Worm (Caenorhabditis elegans) whole organism, L4 larva: ENCODE data around the gene snu-13.

Experiments used
- F10B5.3 ChIP-seq: sonication (generic microtip); optimal IDR thresholded peaks from 2 replicates; lab custom pipeline; 2016; ENCODE audit warnings: mild to moderate bottlenecking, missing genetic modification characterization, missing compliant biosample characterization
- T20F7.1 ChIP-seq: fragments of 200-800 bp; sonication (Bioruptor generic); optimal IDR thresholded peaks from 2 replicates; lab custom pipeline; 2018; ENCODE audit warnings: mild to moderate bottlenecking, missing genetic modification characterization, missing compliant biosample characterization
- Y105C5A.15 ChIP-seq: fragments of 200-800 bp; sonication (Bioruptor generic); IDR thresholded peaks from 2 replicates; pipeline ENCODE4 v1.3.6; 2022; ENCODE audit warnings: missing genetic modification characterization, missing compliant biosample characterization
- aha-1 ChIP-seq: fragments of 150-350 bp; peaks from one replicate; lab custom pipeline; 2014; ENCODE audit warnings: missing biosample characterization, missing genetic modification characterization
- ceh-28 ChIP-seq: fragments of 150-350 bp; optimal IDR thresholded peaks from 2 replicates; lab custom pipeline; 2014; ENCODE audit warnings: missing biosample characterization, missing genetic modification reagents, missing genetic modification characterization
- cey-2 ChIP-seq: sonication (generic microtip); optimal IDR thresholded peaks from 3 replicates; lab custom pipeline; 2017; ENCODE audit warnings: missing genetic modification characterization, mild to moderate bottlenecking, missing compliant biosample characterization, antibody characterized with exemption, borderline replicate concordance; ENCODE audit not compliant: insufficient read depth
- ctbp-1 ChIP-seq: fragments of 200-800 bp; sonication (Bioruptor generic); IDR thresholded peaks from 2 replicates; pipeline ENCODE4 v1.3.6; 2022; ENCODE audit warnings: missing genetic modification reagents, missing genetic modification characterization, missing compliant biosample characterization
- daf-12 ChIP-seq: fragments of 150-350 bp; optimal IDR thresholded peaks from 2 replicates; lab custom pipeline; 2014; ENCODE audit warnings: missing biosample characterization, missing genetic modification reagents, missing genetic modification characterization
- daf-16 ChIP-seq, 3 experiments: sonication (generic microtip); optimal IDR thresholded peaks; 2 replicates each; lab custom pipeline; 2016 to 2017; ENCODE audit warnings: missing genetic modification characterization in 3 of 3, missing genetic modification reagents in 3 of 3, mild to moderate bottlenecking in 2 of 3, missing compliant biosample characterization in 2 of 3, missing biosample characterization in 1 of 3, moderate library complexity in 1 of 3
- daf-8 ChIP-seq: fragments of 200-800 bp; sonication (Bioruptor generic); IDR thresholded peaks from 2 replicates; pipeline ENCODE4 v1.3.6; 2022; ENCODE audit warnings: missing genetic modification characterization, missing compliant biosample characterization
- dmd-6 ChIP-seq: fragments of 200-800 bp; sonication (Bioruptor generic); IDR thresholded peaks from 2 replicates; pipeline ENCODE4 v1.3.6; 2022; ENCODE audit warnings: missing genetic modification reagents, missing genetic modification characterization, missing compliant biosample characterization
- dve-1 ChIP-seq: sonication (generic microtip); optimal IDR thresholded peaks from 2 replicates; lab custom pipeline; 2017; ENCODE audit warnings: antibody characterized with exemption, mild to moderate bottlenecking, missing genetic modification characterization, missing compliant biosample characterization; ENCODE audit not compliant: insufficient read depth
- fkh-10 ChIP-seq: fragments of 150-350 bp; optimal IDR thresholded peaks from 2 replicates; lab custom pipeline; 2014; ENCODE audit warnings: missing biosample characterization, missing genetic modification reagents, missing genetic modification characterization
- fos-1 ChIP-seq: fragments of 150-350 bp; optimal IDR thresholded peaks from 2 replicates; lab custom pipeline; 2014; ENCODE audit warnings: missing biosample characterization, missing genetic modification characterization
- gei-8 ChIP-seq: fragments of 200-800 bp; sonication (Bioruptor generic); optimal IDR thresholded peaks from 2 replicates; lab custom pipeline; 2018; ENCODE audit warnings: mild to moderate bottlenecking, missing genetic modification characterization, missing compliant biosample characterization
- hlh-30 ChIP-seq: sonication (generic microtip); optimal IDR thresholded peaks from 2 replicates; lab custom pipeline; 2017; ENCODE audit warnings: antibody characterized with exemption, mild to moderate bottlenecking, missing genetic modification characterization, missing compliant biosample characterization; ENCODE audit not compliant: insufficient read depth
- lin-15B ChIP-seq: fragments of 150-350 bp; sonication (generic microtip); optimal IDR thresholded peaks from 3 replicates; lab custom pipeline; 2014; ENCODE audit warnings: missing biosample characterization, missing genetic modification characterization
- lin-29 ChIP-seq: fragments of 200-800 bp; sonication (Bioruptor generic); IDR thresholded peaks from 2 replicates; pipeline ENCODE4 v1.3.6; 2022; ENCODE audit warnings: missing genetic modification reagents, missing genetic modification characterization, missing compliant biosample characterization
- lin-38 ChIP-seq: fragments of 200-800 bp; sonication (Bioruptor generic); IDR thresholded peaks from 2 replicates; pipeline ENCODE4 v1.3.6; 2022; ENCODE audit warnings: missing genetic modification reagents, missing genetic modification characterization, missing compliant biosample characterization
- lir-3 ChIP-seq: sonication (generic microtip); optimal IDR thresholded peaks from 2 replicates; lab custom pipeline; 2016; ENCODE audit warnings: mild to moderate bottlenecking, missing genetic modification characterization, missing compliant biosample characterization
- madf-5 ChIP-seq, 2 experiments: fragments of 200-800 bp; sonication (Bioruptor generic); IDR thresholded peaks; 2 replicates each; pipeline ENCODE4 v1.3.6; 2022; ENCODE audit warnings: missing compliant biosample characterization in 2 of 2, missing genetic modification characterization in 2 of 2
- mdl-1 ChIP-seq, 2 experiments: fragments of 150-350 bp in 1 of 2; sonication (generic microtip) in 1 of 2; optimal IDR thresholded peaks; 2 replicates each; lab custom pipeline; 2014 to 2017; ENCODE audit warnings: missing biosample characterization in 2 of 2, missing genetic modification characterization in 2 of 2
- mdt-29 ChIP-seq: fragments of 200-800 bp; sonication (Bioruptor generic); IDR thresholded peaks from 2 replicates; pipeline ENCODE4 v1.3.6; 2022; ENCODE audit warnings: missing genetic modification reagents, missing genetic modification characterization, missing compliant biosample characterization
- nhr-10 ChIP-seq: fragments of 150-350 bp; optimal IDR thresholded peaks from 2 replicates; lab custom pipeline; 2014; ENCODE audit warnings: missing biosample characterization, missing genetic modification characterization
- nhr-25 ChIP-seq: sonication (generic microtip); optimal IDR thresholded peaks from 2 replicates; lab custom pipeline; 2017; ENCODE audit warnings: missing genetic modification characterization, mild to moderate bottlenecking, missing compliant biosample characterization, antibody characterized with exemption, moderate library complexity, borderline replicate concordance; ENCODE audit not compliant: insufficient read depth
- nhr-42 ChIP-seq: fragments of 200-800 bp; sonication (Bioruptor generic); IDR thresholded peaks from 2 replicates; pipeline ENCODE4 v1.3.6; 2022; ENCODE audit warnings: missing genetic modification characterization, missing compliant biosample characterization
- pqm-1 ChIP-seq: sonication (generic microtip); optimal IDR thresholded peaks from 2 replicates; lab custom pipeline; 2017; ENCODE audit warnings: missing biosample characterization, missing genetic modification characterization
- set-16 ChIP-seq: fragments of 200-800 bp; sonication (Bioruptor generic); IDR thresholded peaks from 2 replicates; pipeline ENCODE4 v1.3.6; 2022; ENCODE audit warnings: missing genetic modification reagents, missing genetic modification characterization, missing compliant biosample characterization
- snpc-4 ChIP-seq: fragments of 150-350 bp; optimal IDR thresholded peaks from 2 replicates; lab custom pipeline; 2014; ENCODE audit warnings: missing biosample characterization, missing genetic modification characterization
- spr-1 ChIP-seq: sonication (generic microtip); optimal IDR thresholded peaks from 2 replicates; lab custom pipeline; 2016; ENCODE audit warnings: mild to moderate bottlenecking, missing genetic modification characterization, missing compliant biosample characterization
- tag-97 ChIP-seq: fragments of 200-800 bp; sonication (Bioruptor generic); IDR thresholded peaks from 2 replicates; pipeline ENCODE4 v1.3.6; 2022; ENCODE audit warnings: missing genetic modification characterization, missing compliant biosample characterization
- tra-1 ChIP-seq: fragments of 200-800 bp; sonication (Bioruptor generic); IDR thresholded peaks from 2 replicates; pipeline ENCODE4 v1.3.6; 2022; ENCODE audit warnings: missing genetic modification reagents, missing genetic modification characterization, missing compliant biosample characterization
- unc-62 ChIP-seq, 3 experiments: fragments of 150-350 bp in 1 of 3; sonication (generic microtip); optimal IDR thresholded peaks in 2 of 3; peaks in 1 of 3; 1 replicate in 1 of 3; 2 replicates in 2 of 3; lab custom pipeline; 2014 to 2017; ENCODE audit warnings: missing biosample characterization in 3 of 3, missing genetic modification characterization in 3 of 3, missing genetic modification reagents in 3 of 3, missing genotype in 1 of 3
- zfp-2 ChIP-seq: sonication (generic microtip); optimal IDR thresholded peaks from 2 replicates; lab custom pipeline; 2016; ENCODE audit warnings: mild to moderate bottlenecking, missing genetic modification characterization, missing compliant biosample characterization
- ztf-7 ChIP-seq: fragments of 150-350 bp; optimal IDR thresholded peaks from 2 replicates; lab custom pipeline; 2014; ENCODE audit warnings: missing biosample characterization, missing genetic modification characterization

The snu-13 gene

DNA sequence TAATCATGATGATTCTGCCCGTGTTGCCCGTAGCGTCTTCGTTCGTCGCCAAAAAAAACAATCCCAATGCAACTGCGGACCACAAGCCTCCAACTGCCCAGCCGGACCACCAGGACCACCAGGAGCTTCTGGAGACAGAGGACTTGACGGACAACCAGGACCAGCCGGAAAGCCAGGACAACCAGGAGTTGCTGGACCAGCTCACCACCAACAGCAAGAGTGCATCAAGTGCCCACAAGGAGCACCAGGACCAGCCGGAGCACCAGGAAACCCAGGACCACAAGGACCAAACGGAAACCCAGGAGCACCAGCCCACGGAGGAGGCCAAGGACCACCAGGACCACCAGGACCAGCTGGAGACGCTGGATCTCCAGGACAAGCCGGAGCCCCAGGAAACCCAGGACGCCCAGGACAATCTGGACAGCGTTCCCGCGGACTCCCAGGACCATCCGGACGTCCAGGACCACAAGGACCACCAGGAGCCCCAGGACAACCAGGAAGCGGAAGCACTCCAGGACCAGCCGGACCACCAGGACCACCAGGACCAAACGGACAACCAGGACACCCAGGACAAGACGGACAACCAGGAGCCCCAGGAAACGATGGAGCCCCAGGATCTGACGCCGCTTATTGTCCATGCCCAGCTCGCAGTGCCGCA lies 49.1 kb upstream of the snu-13 start (continued):
- TF ChIP-seq lir-3 (no peak), mdt-29 (no peak), cey-2 (tag; lab: Kevin White, UChicago) (no peak), Y105C5A.15 (GFP tag; lab: Robert Waterston, UW) (no peak), tra-1 (GFP tag; lab: Robert Waterston, UW) (0 out of 2 replicates have a peak, but pooled peaks have one; percentile 5), snpc-4 (tag; lab: Kevin White, UChicago) (no peak), mdl-1 (tag; optimal IDR thresholded peaks at IDR 0.05; lab: Kevin White, UChicago) (no peak), fos-1 (tag; lab: Kevin White, UChicago) (no peak), T20F7.1 (GFP tag; lab: Kevin White, UChicago) (no peak), lin-29 (GFP tag; lab: Robert Waterston, UW) (no peak), gei-8 (GFP tag; lab: Kevin White, UChicago) (no peak), ztf-7 (tag; lab: Kevin White, UChicago) (no peak), ceh-28 (tag; lab: Kevin White, UChicago) (no peak), daf-16 (GFP tag; optimal IDR thresholded peaks at IDR 0.05; lab: Kevin White, UChicago) (no peak), daf-16 (tag; optimal IDR thresholded peaks at IDR 0.05; lab: Kevin White, UChicago) (no peak), lin-38 (GFP tag; lab: Robert Waterston, UW) (no peak), nhr-42 (GFP tag; lab: Robert Waterston, UW) (no peak), nhr-10 (tag; lab: Kevin White, UChicago) (no peak), tag-97 (GFP tag; lab: Robert Waterston, UW) (no peak), F10B5.3 (no peak), daf-12 (tag; lab: Kevin White, UChicago) (no peak), fkh-10 (GFP tag; lab: Kevin White, UChicago) (no peak), daf-8 (GFP tag; lab: Robert Waterston, UW) (0 out of 2 replicates have a peak, but pooled peaks have one; percentile 30), dmd-6 (GFP tag; lab: Robert Waterston, UW) (no peak), zfp-2 (no peak), hlh-30 (tag; lab: Kevin White, UChicago) (no peak), dve-1 (tag; lab: Kevin White, UChicago) (no peak), lin-15B (tag; lab: Kevin White, UChicago) (no peak), set-16 (peak; percentile 99), pqm-1 (no peak), spr-1 (tag; lab: Kevin White, UChicago) (no peak), ctbp-1 (no peak)
- TF ChIP-seq, all 104 proteins: peak for 7

DNA sequence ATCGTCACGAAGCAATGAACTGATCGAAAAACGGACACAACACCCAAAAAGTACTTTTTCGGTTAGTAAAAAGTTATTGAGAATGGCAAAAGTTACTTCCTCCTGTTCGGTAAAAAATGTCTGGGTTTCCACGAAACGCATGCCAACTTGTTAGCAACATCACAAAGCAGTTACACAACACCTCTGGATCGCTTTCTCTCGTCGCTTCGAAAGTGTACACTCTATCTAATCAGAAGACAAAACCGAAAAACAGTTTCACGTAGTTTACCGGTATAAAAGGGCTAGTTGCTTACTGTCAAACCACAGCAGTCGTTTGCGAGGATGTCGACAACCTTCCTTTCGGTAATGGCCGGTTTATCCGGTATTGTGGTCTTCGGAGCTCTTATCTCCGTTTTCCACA lies 48.5 kb upstream of the snu-13 start, which contains the start of gene col-80:
TSS of gene col-80 (plus strand) at position 301 of the 400 bp plus-strand sequence.
- peak in 1 of 2 experiments; percentile 41 for TF ChIP-seq unc-62 (GFP tag; optimal IDR thresholded peaks at IDR 0.05 in 1 of 2; lab: Kevin White, UChicago)
- no peak for TF ChIP-seq unc-62 (tag; optimal IDR thresholded peaks at IDR 0.05; lab: Kevin White, UChicago)
- no peak for TF ChIP-seq ceh-28 (tag; lab: Kevin White, UChicago)
- 0 out of 2 replicates have a peak, but pooled peaks have one; percentile 17 for TF ChIP-seq dmd-6 (GFP tag; lab: Robert Waterston, UW)
- TF ChIP-seq madf-5 (GFP tag; IDR thresholded peaks at IDR 0.05; lab: Robert Waterston, UW) = 0 out of 4 replicates have a peak, but pooled peaks of 1 of the 2 experiments have one; percentile 49
- TF ChIP-seq, all 104 proteins: peak for 3

DNA sequence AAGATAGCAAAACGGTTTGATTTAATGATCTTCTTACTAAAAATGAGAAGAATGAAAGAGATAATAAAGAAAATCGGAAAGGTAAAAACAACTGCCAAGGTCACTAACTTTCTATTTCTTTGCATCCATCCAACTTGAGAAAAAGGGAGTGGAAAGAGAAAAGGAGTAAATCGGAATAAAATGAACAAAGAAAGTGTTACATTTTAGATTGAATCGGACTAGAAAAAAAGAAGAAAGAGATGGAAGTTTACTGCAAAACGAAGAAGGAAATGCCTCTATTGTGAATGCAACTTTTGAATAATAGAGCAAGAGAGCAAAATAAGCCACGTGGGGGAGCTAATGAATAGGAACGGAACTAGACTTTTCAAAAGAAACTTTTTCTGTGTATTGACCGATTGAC lies 47.6 kb upstream of the snu-13 start:
- TF ChIP-seq set-16 (no peak), aha-1 (peak; percentile 73), fkh-10 (GFP tag; lab: Kevin White, UChicago) (peak; percentile 70), unc-62 (GFP tag; optimal IDR thresholded peaks at IDR 0.05 in 1 of 2; lab: Kevin White, UChicago) (peak in 1 of 2 experiments; percentile 88), unc-62 (tag; optimal IDR thresholded peaks at IDR 0.05; lab: Kevin White, UChicago) (no peak), nhr-25 (tag; lab: Kevin White, UChicago) (no peak), dve-1 (tag; lab: Kevin White, UChicago) (peak; percentile 19), ctbp-1 (no peak)
- TF ChIP-seq, all 104 proteins: peak for 4
